Worm (Caenorhabditis elegans): ENCODE measurements around the gene tra-4.
A peak's percentile ranks its signal among the peaks of the same experiment; 100 is the strongest.

tra-4 gene

DNA sequence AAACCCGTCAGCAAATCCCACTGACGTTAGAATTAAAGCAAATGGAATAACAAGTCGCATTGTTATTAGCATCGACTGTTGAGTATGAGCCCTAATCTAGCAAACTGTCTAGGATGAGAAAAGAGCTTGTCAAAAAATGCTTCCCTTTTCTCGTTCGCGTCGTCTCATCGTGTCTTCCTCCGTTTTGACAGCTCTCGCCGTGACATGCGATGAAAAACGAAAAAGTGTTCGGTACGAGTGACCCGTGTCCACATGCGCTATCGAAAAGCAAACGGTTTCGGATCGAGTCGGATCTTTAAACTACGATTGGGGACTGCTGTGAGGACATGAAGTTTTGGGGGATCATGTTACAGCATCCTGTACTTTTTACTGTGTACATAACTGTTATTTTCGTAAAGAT, 5.0 kb upstream of the tra-4 start, which contains the start of gene comt-1:
Gene comt-1 (minus strand): TSS at position 101 of the 400 bp plus-strand sequence.
- TF ChIP-seq sea-1 (GFP tag; conservative IDR thresholded peaks at IDR 0.05): no peak
- TF ChIP-seq ets-7 (tag; optimal IDR thresholded peaks at IDR 0.05): no peak
- TF ChIP-seq ceh-36 (tag; optimal IDR thresholded peaks at IDR 0.05): no peak
- no peak for TF ChIP-seq aly-1 (tag; optimal IDR thresholded peaks at IDR 0.05)
- TF ChIP-seq B0310.2 (tag; optimal IDR thresholded peaks at IDR 0.05): no peak
- TF ChIP-seq scrt-1 (GFP tag; IDR thresholded peaks at IDR 0.05): no peak
- TF ChIP-seq pes-1 (GFP tag; IDR thresholded peaks at IDR 0.05): no peak
- no peak for TF ChIP-seq tbx-37 (GFP tag; conservative IDR thresholded peaks at IDR 0.05)
- TF ChIP-seq tbx-11 (GFP tag; IDR thresholded peaks at IDR 0.05): no peak
- TF ChIP-seq hmbx-1 (tag; optimal IDR thresholded peaks at IDR 0.05): no peak
- no peak for TF ChIP-seq hnd-1 (tag; optimal IDR thresholded peaks at IDR 0.05)
- no peak for TF ChIP-seq flt-1 (GFP tag; IDR thresholded peaks at IDR 0.05)
- no peak for TF ChIP-seq ceh-13 (GFP tag; optimal IDR thresholded peaks at IDR 0.05)
- no peak for TF ChIP-seq hmg-4 (GFP tag; optimal IDR thresholded peaks at IDR 0.05)
- TF ChIP-seq ama-1 (optimal IDR thresholded peaks at IDR 0.05): no peak
- TF ChIP-seq tra-4 (tag; optimal IDR thresholded peaks at IDR 0.05): no peak
- TF ChIP-seq F13C5.2 (tag; optimal IDR thresholded peaks at IDR 0.05): no peak

DNA sequence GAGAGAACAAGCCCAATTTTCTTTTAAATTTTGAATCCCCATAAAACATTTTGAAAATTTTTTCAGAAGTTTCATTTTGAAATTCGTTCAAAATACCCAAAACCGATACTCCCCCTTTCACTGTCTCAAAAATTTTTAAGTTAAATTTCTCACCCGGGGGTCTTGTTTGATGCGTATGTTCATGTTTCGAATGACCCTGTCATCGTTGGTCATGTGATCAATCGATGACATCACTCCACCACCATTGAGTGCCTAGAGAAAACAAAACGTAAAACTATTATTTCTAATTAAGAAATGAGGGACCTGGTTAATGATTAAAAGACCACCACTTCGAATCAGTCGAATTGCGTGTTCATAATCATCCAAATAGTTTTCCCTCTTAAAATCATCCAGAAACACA, 977 bp upstream of the tra-4 start:
- TF ChIP-seq hmbx-1 (tag; optimal IDR thresholded peaks at IDR 0.05): no peak

DNA sequence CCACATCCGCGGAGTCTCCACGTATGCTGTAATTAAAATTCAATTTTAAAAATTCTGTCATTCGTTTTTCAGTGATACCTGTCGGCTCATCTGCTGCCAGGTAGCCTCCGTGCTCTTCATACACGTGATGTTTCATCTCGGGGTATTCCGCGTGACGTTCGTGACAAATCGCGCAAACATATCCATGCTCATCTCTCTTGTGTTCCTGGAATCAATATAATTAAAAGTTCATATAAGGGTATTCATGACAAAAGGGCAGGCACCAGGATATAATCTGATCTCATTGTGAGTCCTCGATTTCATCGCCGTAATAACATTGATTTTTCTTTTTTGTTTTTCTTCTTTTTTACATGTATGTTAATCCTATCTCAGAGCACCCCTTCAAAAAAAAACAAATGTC, 3.4 kb downstream of the tra-4 start:
- TF ChIP-seq F13C5.2 (tag; optimal IDR thresholded peaks at IDR 0.05) (no peak), scrt-1 (GFP tag; IDR thresholded peaks at IDR 0.05) (no peak), ceh-13 (GFP tag; optimal IDR thresholded peaks at IDR 0.05) (no peak), hmbx-1 (tag; optimal IDR thresholded peaks at IDR 0.05) (no peak), tbx-11 (GFP tag; IDR thresholded peaks at IDR 0.05) (no peak), hmg-4 (GFP tag; optimal IDR thresholded peaks at IDR 0.05) (no peak), aly-1 (tag; optimal IDR thresholded peaks at IDR 0.05) (no peak), tbx-37 (GFP tag; conservative IDR thresholded peaks at IDR 0.05) (no peak)

DNA sequence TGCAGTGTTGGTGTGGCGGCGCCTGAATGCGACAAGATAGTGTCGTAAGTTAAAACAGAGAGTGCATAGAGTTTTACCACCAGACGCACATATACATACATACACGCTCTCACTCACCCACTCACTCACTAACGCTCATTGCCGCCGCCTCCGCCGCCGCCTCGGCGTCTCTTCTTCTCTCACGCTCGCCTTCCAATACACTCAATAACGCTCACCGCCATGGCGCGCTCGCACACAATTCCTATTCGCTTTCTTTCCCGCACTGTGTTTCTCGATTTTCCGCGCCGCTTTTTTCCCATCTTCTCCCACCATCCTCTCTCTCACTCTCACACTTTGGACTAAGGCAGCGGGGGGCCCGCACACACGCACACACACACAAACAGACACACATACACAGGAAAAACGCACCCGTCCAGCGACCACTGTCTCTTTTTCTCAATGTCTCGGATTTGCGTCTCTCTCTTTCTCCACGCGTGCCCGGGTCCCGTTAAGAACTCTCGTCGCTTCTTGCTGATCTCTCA, 5.0 kb downstream of the tra-4 start, which contains the start of gene kin-29:
Gene kin-29 (minus strand): TSS at position 51 of the 521 bp plus-strand sequence.
- TF ChIP-seq hnd-1 (tag; optimal IDR thresholded peaks at IDR 0.05) (peak; percentile 12), B0310.2 (tag; optimal IDR thresholded peaks at IDR 0.05) (no peak), F13C5.2 (tag; optimal IDR thresholded peaks at IDR 0.05) (peak; percentile 82), tra-4 (tag; optimal IDR thresholded peaks at IDR 0.05) (peak; percentile 50), ets-7 (tag; optimal IDR thresholded peaks at IDR 0.05) (no peak), tbx-11 (GFP tag; IDR thresholded peaks at IDR 0.05) (no peak), hmbx-1 (tag; optimal IDR thresholded peaks at IDR 0.05) (no peak), sea-1 (GFP tag; conservative IDR thresholded peaks at IDR 0.05) (no peak), ama-1 (optimal IDR thresholded peaks at IDR 0.05) (no peak), hmg-4 (GFP tag; optimal IDR thresholded peaks at IDR 0.05) (peak; percentile 94), flt-1 (GFP tag; IDR thresholded peaks at IDR 0.05) (peak; percentile 3; the same call in 1 of the 2 replicates), scrt-1 (GFP tag; IDR thresholded peaks at IDR 0.05) (peak; percentile 38; the same call in 1 of the 2 replicates), aly-1 (tag; optimal IDR thresholded peaks at IDR 0.05) (peak; percentile 85)

DNA sequence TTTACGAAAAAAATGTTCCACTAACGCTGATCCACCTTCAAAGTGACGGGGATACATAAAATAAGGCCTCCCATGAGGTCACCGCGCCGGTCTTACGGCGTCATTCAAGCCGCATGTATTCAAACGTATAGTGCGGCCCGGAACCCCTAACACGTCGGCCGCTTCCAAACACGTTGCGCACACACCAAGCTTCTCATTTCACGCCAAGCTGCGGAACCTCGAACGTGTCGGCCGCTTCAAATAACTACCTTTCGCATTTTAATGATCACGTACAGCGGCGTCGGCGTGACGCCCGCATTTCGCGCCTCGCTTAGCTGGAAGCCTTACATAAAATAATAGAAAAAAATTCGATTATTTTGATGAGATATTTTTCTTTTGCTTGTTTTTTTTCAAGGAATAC, 13.9 kb downstream of the tra-4 start:
- no peak for TF ChIP-seq scrt-1 (GFP tag; IDR thresholded peaks at IDR 0.05)
- no peak for TF ChIP-seq tbx-37 (GFP tag; conservative IDR thresholded peaks at IDR 0.05)
- no peak for TF ChIP-seq pes-1 (GFP tag; IDR thresholded peaks at IDR 0.05)
- TF ChIP-seq ets-7 (tag; optimal IDR thresholded peaks at IDR 0.05): no peak
- no peak for TF ChIP-seq sea-1 (GFP tag; conservative IDR thresholded peaks at IDR 0.05)
- TF ChIP-seq ama-1 (optimal IDR thresholded peaks at IDR 0.05): no peak
- no peak for TF ChIP-seq tra-4 (tag; optimal IDR thresholded peaks at IDR 0.05)
- no peak for TF ChIP-seq flt-1 (GFP tag; IDR thresholded peaks at IDR 0.05)
- TF ChIP-seq hnd-1 (tag; optimal IDR thresholded peaks at IDR 0.05): no peak
- TF ChIP-seq ceh-36 (tag; optimal IDR thresholded peaks at IDR 0.05): no peak
- no peak for TF ChIP-seq tbx-11 (GFP tag; IDR thresholded peaks at IDR 0.05)
- TF ChIP-seq aly-1 (tag; optimal IDR thresholded peaks at IDR 0.05): no peak
- TF ChIP-seq B0310.2 (tag; optimal IDR thresholded peaks at IDR 0.05): no peak

DNA sequence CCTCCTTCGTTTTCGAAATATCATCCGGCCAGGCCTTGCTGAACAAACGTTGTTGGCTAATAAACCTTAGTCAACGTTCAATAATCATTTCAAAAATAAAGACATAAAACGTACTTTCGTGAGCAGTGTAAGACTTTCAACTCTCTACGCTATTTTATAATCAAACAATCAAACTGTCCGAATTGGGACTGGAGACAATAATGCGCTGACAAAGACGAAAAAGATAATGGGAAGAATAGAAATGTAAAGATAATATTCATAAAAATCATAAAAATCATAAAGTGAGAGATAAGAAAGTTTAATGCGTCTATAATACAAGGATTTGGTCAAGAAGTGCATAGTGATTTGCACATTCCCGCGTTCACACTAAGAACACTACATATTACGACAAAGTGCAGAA, 15.6 kb downstream of the tra-4 start:
- TF ChIP-seq scrt-1 (GFP tag; IDR thresholded peaks at IDR 0.05) (no peak), B0310.2 (tag; optimal IDR thresholded peaks at IDR 0.05) (no peak), ama-1 (optimal IDR thresholded peaks at IDR 0.05) (no peak), aly-1 (tag; optimal IDR thresholded peaks at IDR 0.05) (no peak), tbx-11 (GFP tag; IDR thresholded peaks at IDR 0.05) (no peak), hmg-4 (GFP tag; optimal IDR thresholded peaks at IDR 0.05) (no peak), hnd-1 (tag; optimal IDR thresholded peaks at IDR 0.05) (no peak), F13C5.2 (tag; optimal IDR thresholded peaks at IDR 0.05) (no peak), ceh-13 (GFP tag; optimal IDR thresholded peaks at IDR 0.05) (no peak), flt-1 (GFP tag; IDR thresholded peaks at IDR 0.05) (no peak), ceh-36 (tag; optimal IDR thresholded peaks at IDR 0.05) (no peak), ets-7 (tag; optimal IDR thresholded peaks at IDR 0.05) (no peak), sea-1 (GFP tag; conservative IDR thresholded peaks at IDR 0.05) (no peak), tbx-37 (GFP tag; conservative IDR thresholded peaks at IDR 0.05) (no peak), tra-4 (tag; optimal IDR thresholded peaks at IDR 0.05) (no peak), pes-1 (GFP tag; IDR thresholded peaks at IDR 0.05) (no peak), hmbx-1 (tag; optimal IDR thresholded peaks at IDR 0.05) (no peak)

DNA sequence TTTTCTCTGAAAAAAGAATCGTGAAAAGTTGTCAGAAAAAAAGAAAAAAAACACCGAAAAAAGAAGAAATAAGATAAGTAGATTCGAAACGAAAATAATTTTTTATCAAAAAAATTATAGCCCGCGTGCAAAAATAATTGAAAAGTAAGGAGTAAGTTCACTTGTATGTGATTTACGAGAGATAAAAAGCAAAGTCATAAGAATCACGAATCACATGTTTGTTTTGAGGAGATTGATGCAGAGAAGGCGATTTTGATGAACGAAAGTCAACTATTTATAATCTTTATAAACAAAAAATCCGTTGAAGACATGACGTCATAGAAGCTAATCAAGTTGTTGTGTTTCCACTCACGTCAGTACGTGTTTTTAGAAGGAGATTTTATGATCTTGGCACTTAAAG, 17.1 kb downstream of the tra-4 start, which contains the start of gene Y71H10B.1:
Gene Y71H10B.1 (minus strand): TSS at position 6 of the 400 bp plus-strand sequence.
- TF ChIP-seq tra-4 (tag; optimal IDR thresholded peaks at IDR 0.05) (no peak), ama-1 (optimal IDR thresholded peaks at IDR 0.05) (no peak)

DNA sequence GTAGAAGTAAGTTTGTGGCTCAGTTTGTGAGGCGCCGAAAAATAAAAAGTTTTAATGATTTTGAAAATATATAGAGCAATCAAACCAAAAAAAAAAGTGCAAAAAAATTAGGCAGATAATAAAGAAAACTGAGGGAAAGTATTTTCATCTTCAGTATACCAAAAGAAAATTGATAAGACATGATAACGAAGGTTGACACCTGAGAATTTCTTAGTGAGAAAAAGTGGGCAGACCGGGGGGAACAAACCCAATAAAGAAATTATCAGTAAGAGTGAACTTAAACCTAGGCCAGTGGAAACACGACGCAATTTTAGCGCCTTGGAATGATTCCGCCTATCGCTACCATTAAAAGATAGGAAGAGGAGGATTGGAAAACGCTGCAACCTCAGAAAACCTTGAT, 18.8 kb downstream of the tra-4 start:
- TF ChIP-seq tbx-37 (GFP tag; conservative IDR thresholded peaks at IDR 0.05) (no peak), tbx-11 (GFP tag; IDR thresholded peaks at IDR 0.05) (no peak), hmg-4 (GFP tag; optimal IDR thresholded peaks at IDR 0.05) (no peak), hmbx-1 (tag; optimal IDR thresholded peaks at IDR 0.05) (no peak), ceh-36 (tag; optimal IDR thresholded peaks at IDR 0.05) (no peak), scrt-1 (GFP tag; IDR thresholded peaks at IDR 0.05) (no peak), ceh-13 (GFP tag; optimal IDR thresholded peaks at IDR 0.05) (no peak), F13C5.2 (tag; optimal IDR thresholded peaks at IDR 0.05) (no peak), ama-1 (optimal IDR thresholded peaks at IDR 0.05) (no peak), ets-7 (tag; optimal IDR thresholded peaks at IDR 0.05) (no peak), sea-1 (GFP tag; conservative IDR thresholded peaks at IDR 0.05) (no peak), tra-4 (tag; optimal IDR thresholded peaks at IDR 0.05) (no peak), hnd-1 (tag; optimal IDR thresholded peaks at IDR 0.05) (no peak), aly-1 (tag; optimal IDR thresholded peaks at IDR 0.05) (no peak), B0310.2 (tag; optimal IDR thresholded peaks at IDR 0.05) (no peak), pes-1 (GFP tag; IDR thresholded peaks at IDR 0.05) (no peak), flt-1 (GFP tag; IDR thresholded peaks at IDR 0.05) (no peak)

All from whole organism, early embryonic.